Fruit fly (Drosophila melanogaster) whole organism, embryonic: ENCODE measurements around the gene Muc11A.

Experiments
- Bgb ChIP-seq: fragments of 200-800 bp; sonication (Bioruptor generic); IDR thresholded peaks from 2 replicates; pipeline ENCODE4 v1.3.6; 2022; ENCODE audit warnings: missing biosample characterization, missing genetic modification characterization; ENCODE audit not compliant: partially characterized antibody
- CG1024 ChIP-seq: fragments of 200-800 bp; sonication (Bioruptor generic); IDR thresholded peaks from 2 replicates; pipeline ENCODE4 v1.3.6; 2022; ENCODE audit warnings: missing biosample characterization, missing genetic modification characterization
- CG10321 ChIP-seq: fragments of 200-800 bp; sonication (Bioruptor generic); IDR thresholded peaks from 2 replicates; pipeline ENCODE4 v1.3.6; 2022; ENCODE audit warnings: missing biosample characterization, missing genetic modification characterization
- CG10462 ChIP-seq: fragments of 200-800 bp; sonication (Bioruptor generic); optimal IDR thresholded peaks from 2 replicates; lab custom pipeline; 2016; ENCODE audit warnings: missing biosample characterization, missing genetic modification characterization
- CG12219 ChIP-seq: fragments of 200-800 bp; sonication (Bioruptor generic); optimal IDR thresholded peaks from 3 replicates; lab custom pipeline; 2018; ENCODE audit warnings: missing biosample characterization, mild to moderate bottlenecking, missing genetic modification characterization
- CG14014 ChIP-seq: fragments of 200-800 bp; sonication (Bioruptor generic); IDR thresholded peaks from 2 replicates; pipeline ENCODE4 v1.3.6; 2022; ENCODE audit warnings: missing biosample characterization, missing genetic modification characterization
- CG14860 ChIP-seq: fragments of 200-800 bp; sonication (Bioruptor generic); IDR thresholded peaks from 3 replicates; pipeline ENCODE4 v1.3.6; 2022; ENCODE audit warnings: missing biosample characterization, missing genetic modification characterization; ENCODE audit not compliant: partially characterized antibody
- CG15514 ChIP-seq: fragments of 200-800 bp; sonication (Bioruptor generic); optimal IDR thresholded peaks from 3 replicates; lab custom pipeline; 2017; ENCODE audit warnings: missing biosample characterization, missing genetic modification characterization, mild to moderate bottlenecking, moderate library complexity, missing genetic modification reagents
- CG16813 ChIP-seq: fragments of 200-800 bp; sonication (Bioruptor generic); IDR thresholded peaks from 3 replicates; pipeline ENCODE4 v1.3.6; 2022; ENCODE audit warnings: missing biosample characterization, missing genetic modification characterization; ENCODE audit not compliant: partially characterized antibody
- CG17361 ChIP-seq: fragments of 200-800 bp; sonication (Bioruptor generic); IDR thresholded peaks from 3 replicates; pipeline ENCODE4 v1.3.6; 2022; ENCODE audit warnings: missing biosample characterization, missing genetic modification characterization
- CG2116 ChIP-seq: fragments of 200-800 bp; sonication (Bioruptor generic); optimal IDR thresholded peaks from 3 replicates; lab custom pipeline; 2018; ENCODE audit warnings: missing biosample characterization, mild to moderate bottlenecking, missing genetic modification characterization
- CG30020 ChIP-seq: fragments of 200-800 bp; optimal IDR thresholded peaks from 2 replicates; lab custom pipeline; 2019; ENCODE audit warnings: missing biosample characterization, mild to moderate bottlenecking, missing genetic modification characterization, moderate library complexity
- CG31224 ChIP-seq: fragments of 200-800 bp; sonication (Bioruptor generic); IDR thresholded peaks from 2 replicates; pipeline ENCODE4 v1.3.6; 2022; ENCODE audit warnings: missing biosample characterization, missing genetic modification characterization
- CG32772 ChIP-seq: fragments of 200-800 bp; sonication (Bioruptor generic); IDR thresholded peaks from 2 replicates; pipeline ENCODE4 v1.3.6; 2022; ENCODE audit warnings: missing biosample characterization, missing genetic modification characterization
- CG33557 ChIP-seq: fragments of 200-800 bp; sonication (Bioruptor generic); optimal IDR thresholded peaks from 2 replicates; lab custom pipeline; 2019; ENCODE audit warnings: missing biosample characterization, mild to moderate bottlenecking, missing genetic modification characterization, moderate library complexity
- CG4617 ChIP-seq: fragments of 200-800 bp; sonication (Bioruptor generic); optimal IDR thresholded peaks from 3 replicates; lab custom pipeline; 2016; ENCODE audit warnings: missing biosample characterization, missing genetic modification characterization, borderline replicate concordance
- CG4854 ChIP-seq: fragments of 200-800 bp; sonication (Bioruptor generic); optimal IDR thresholded peaks from 2 replicates; lab custom pipeline; 2016; ENCODE audit warnings: missing biosample characterization, missing genetic modification characterization, inconsistent platforms
- CG6689 ChIP-seq: fragments of 200-800 bp; sonication (Bioruptor generic); IDR thresholded peaks from 2 replicates; pipeline ENCODE4 v1.3.6; 2022; ENCODE audit warnings: missing biosample characterization, missing genetic modification characterization
- CG6854 ChIP-seq: fragments of 200-800 bp; sonication (Bioruptor generic); optimal IDR thresholded peaks from 3 replicates; lab custom pipeline; 2017; ENCODE audit warnings: missing biosample characterization, mild to moderate bottlenecking, missing genetic modification characterization
- CG7271 ChIP-seq: fragments of 200-800 bp; sonication (Bioruptor generic); optimal IDR thresholded peaks from 2 replicates; lab custom pipeline; 2018; ENCODE audit warnings: missing biosample characterization, mild to moderate bottlenecking, missing genetic modification characterization, moderate library complexity
- CG8359 ChIP-seq: fragments of 200-800 bp; sonication (Bioruptor generic); optimal IDR thresholded peaks from 2 replicates; lab custom pipeline; 2017; ENCODE audit warnings: missing biosample characterization, mild to moderate bottlenecking, missing genetic modification characterization, borderline replicate concordance
- CG8765 ChIP-seq: fragments of 200-800 bp; sonication (Bioruptor generic); IDR thresholded peaks from 2 replicates; pipeline ENCODE4 v1.3.6; 2022; ENCODE audit warnings: missing biosample characterization, missing genetic modification characterization
- CHES-1-like ChIP-seq: fragments of 200-800 bp; sonication (Bioruptor generic); optimal IDR thresholded peaks from 2 replicates; lab custom pipeline; 2016; ENCODE audit warnings: missing biosample characterization, missing genetic modification characterization
- Camta ChIP-seq: fragments of 200-800 bp; sonication (Bioruptor generic); optimal IDR thresholded peaks from 2 replicates; lab custom pipeline; 2016; ENCODE audit warnings: missing biosample characterization, missing genetic modification characterization
- Chrac-16 ChIP-seq: fragments of 200-800 bp; sonication (Bioruptor generic); optimal IDR thresholded peaks from 3 replicates; lab custom pipeline; 2016; ENCODE audit warnings: missing biosample characterization, missing genetic modification characterization
- Hmx ChIP-seq: fragments of 200-800 bp; sonication (Bioruptor generic); optimal IDR thresholded peaks from 2 replicates; lab custom pipeline; 2016; ENCODE audit warnings: missing biosample characterization, missing genetic modification characterization
- Hr51 ChIP-seq, 2 experiments: fragments of 200-800 bp; sonication (Bioruptor generic); optimal IDR thresholded peaks; 2 replicates in 1 of 2; 3 replicates in 1 of 2; lab custom pipeline; 2016 to 2018; ENCODE audit warnings: missing biosample characterization in 2 of 2, missing genetic modification characterization in 2 of 2, mild to moderate bottlenecking in 1 of 2, moderate library complexity in 1 of 2
- Lim3 ChIP-seq: fragments of 200-800 bp; sonication (Bioruptor generic); IDR thresholded peaks from 2 replicates; pipeline ENCODE4 v1.3.6; 2022; ENCODE audit warnings: missing biosample characterization, missing genetic modification characterization
- Nf-YB ChIP-seq: fragments of 200-800 bp; sonication (Bioruptor generic); optimal IDR thresholded peaks from 3 replicates; lab custom pipeline; 2019; ENCODE audit warnings: missing biosample characterization, mild to moderate bottlenecking, missing genetic modification characterization, moderate library complexity
- Ptx1 ChIP-seq: fragments of 200-800 bp; sonication (Bioruptor generic); IDR thresholded peaks from 2 replicates; pipeline ENCODE4 v1.3.6; 2022; ENCODE audit warnings: missing biosample characterization, missing genetic modification characterization
- Rfx ChIP-seq: fragments of 200-800 bp; sonication (Bioruptor generic); IDR thresholded peaks from 2 replicates; pipeline ENCODE4 v1.3.6; 2022; ENCODE audit warnings: missing biosample characterization, missing genetic modification characterization
- Sox102F ChIP-seq: fragments of 200-800 bp; sonication (Bioruptor generic); optimal IDR thresholded peaks from 2 replicates; lab custom pipeline; 2018; ENCODE audit warnings: missing biosample characterization, mild to moderate bottlenecking, missing genetic modification characterization, moderate library complexity
- Ssrp ChIP-seq: fragments of 200-800 bp; sonication (Bioruptor generic); optimal IDR thresholded peaks from 2 replicates; lab custom pipeline; 2018; ENCODE audit warnings: missing biosample characterization, mild to moderate bottlenecking, missing genetic modification characterization, moderate library complexity
- Tbp ChIP-seq: fragments of >200 bp; optimal IDR thresholded peaks from 2 replicates; lab custom pipeline; 2018; ENCODE audit warnings: missing biosample characterization, missing genetic modification characterization
- amos ChIP-seq: fragments of 200-800 bp; sonication (Bioruptor generic); IDR thresholded peaks from 2 replicates; pipeline ENCODE4 v1.3.6; 2022; ENCODE audit warnings: missing biosample characterization, missing genetic modification characterization; ENCODE audit not compliant: partially characterized antibody
- ara ChIP-seq: fragments of 200-800 bp; sonication (Bioruptor generic); IDR thresholded peaks from 2 replicates; pipeline ENCODE4 v1.3.6; 2022; ENCODE audit warnings: missing biosample characterization, missing genetic modification characterization
- br ChIP-seq: fragments of >200 bp; optimal IDR thresholded peaks from 2 replicates; lab custom pipeline; 2017
- chinmo ChIP-seq: fragments of 200-800 bp; sonication (Bioruptor generic); IDR thresholded peaks from 4 replicates; pipeline ENCODE4 v1.3.6; 2022; ENCODE audit warnings: missing biosample characterization, missing genetic modification characterization; ENCODE audit not compliant: partially characterized antibody
- chm ChIP-seq: fragments of 200-800 bp; sonication (Bioruptor generic); IDR thresholded peaks from 2 replicates; pipeline ENCODE4 v1.3.6; 2022; ENCODE audit warnings: missing biosample characterization, missing genetic modification characterization
- ci ChIP-seq: fragments of 200-800 bp; sonication (Bioruptor generic); IDR thresholded peaks from 3 replicates; pipeline ENCODE4 v1.3.6; 2022; ENCODE audit warnings: missing biosample characterization, missing genetic modification characterization
- kah ChIP-seq: fragments of 200-800 bp; sonication (Bioruptor generic); optimal IDR thresholded peaks from 2 replicates; lab custom pipeline; 2018; ENCODE audit warnings: missing biosample characterization, mild to moderate bottlenecking, missing genetic modification characterization
- lola ChIP-seq, 3 experiments: fragments of >200 bp in 2 of 3; fragments of 200-800 bp in 1 of 3; sonication (Bioruptor generic) in 1 of 3; optimal IDR thresholded peaks; 2 replicates each; lab custom pipeline; 2017 to 2019; ENCODE audit warnings: missing biosample characterization in 3 of 3, missing genetic modification characterization in 3 of 3, mild to moderate bottlenecking in 1 of 3, moderate library complexity in 1 of 3
- phol ChIP-seq: fragments of 200-800 bp; sonication (Bioruptor generic); optimal IDR thresholded peaks from 3 replicates; lab custom pipeline; 2018; ENCODE audit warnings: missing biosample characterization, mild to moderate bottlenecking, missing genetic modification characterization, moderate library complexity
- pita ChIP-seq: fragments of 200-800 bp; sonication (Bioruptor generic); optimal IDR thresholded peaks from 2 replicates; lab custom pipeline; 2017; ENCODE audit warnings: missing biosample characterization, mild to moderate bottlenecking, missing genetic modification characterization
- sima ChIP-seq: fragments of 200-800 bp; sonication (Bioruptor generic); optimal IDR thresholded peaks from 2 replicates; lab custom pipeline; 2016; ENCODE audit warnings: missing biosample characterization, missing genetic modification characterization
- ssp ChIP-seq: fragments of 200-800 bp; sonication (Bioruptor generic); IDR thresholded peaks from 2 replicates; pipeline ENCODE4 v1.3.6; 2022; ENCODE audit warnings: missing biosample characterization, missing genetic modification characterization
- stwl ChIP-seq: fragments of 200-800 bp; sonication (Bioruptor generic); optimal IDR thresholded peaks from 3 replicates; lab custom pipeline; 2018; ENCODE audit warnings: missing biosample characterization, mild to moderate bottlenecking, missing genetic modification characterization, moderate library complexity
- trem ChIP-seq: fragments of 200-800 bp; optimal IDR thresholded peaks from 3 replicates; lab custom pipeline; 2019; ENCODE audit warnings: missing biosample characterization, mild to moderate bottlenecking, missing genetic modification characterization, moderate library complexity
- yki ChIP-seq: fragments of >200 bp; optimal IDR thresholded peaks from 3 replicates; lab custom pipeline; 2018
- zfh2 ChIP-seq: fragments of 200-800 bp; sonication (Bioruptor generic); optimal IDR thresholded peaks from 2 replicates; lab custom pipeline; 2016; ENCODE audit warnings: missing biosample characterization, missing genetic modification characterization

The Muc11A gene

DNA sequence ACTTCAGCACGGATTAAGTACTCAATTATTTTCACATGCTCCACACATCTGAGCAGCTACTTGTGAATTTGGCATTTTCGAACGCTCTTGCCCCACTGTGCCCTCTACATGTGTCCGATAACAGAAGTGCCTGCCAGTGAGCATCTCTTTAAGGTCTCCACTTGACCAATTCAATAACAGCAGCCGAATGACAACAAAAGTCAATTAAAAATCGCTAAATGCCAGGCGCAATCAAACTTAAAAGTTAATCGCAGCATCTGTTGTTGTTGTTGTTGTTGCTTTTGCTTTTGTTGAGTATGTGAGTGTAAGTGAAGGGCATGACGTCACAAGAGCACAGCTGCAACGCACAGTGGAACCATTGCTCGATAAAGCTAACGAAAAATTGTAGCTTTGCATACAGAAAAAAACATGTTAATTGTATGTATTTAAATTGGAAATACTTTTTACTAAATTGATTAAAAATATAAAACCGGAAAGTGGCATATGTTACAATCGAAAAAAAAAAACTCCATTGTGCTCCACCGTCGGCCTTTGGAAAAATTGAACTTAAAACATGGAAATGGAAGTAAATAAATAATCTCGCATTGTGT is 44.7 kb upstream of the Muc11A start (continued):
- TF ChIP-seq Ssrp (tag; lab: Kevin White, UChicago) (peak; percentile 1), br (lab: Kevin White, UChicago) (no peak), sima (GFP tag; lab: Kevin White, UChicago) (no peak), Tbp (GFP tag; lab: Kevin White, UChicago) (no peak), CG16813 (GFP tag; lab: Robert Waterston, UW) (no peak), Hr51 (GFP tag; optimal IDR thresholded peaks at IDR 0.05; lab: Kevin White, UChicago) (no peak), CG14860 (GFP tag; lab: Robert Waterston, UW) (no peak), CG7271 (tag; lab: Kevin White, UChicago) (no peak), Hmx (GFP tag; lab: Kevin White, UChicago) (no peak), Camta (GFP tag; lab: Kevin White, UChicago) (peak; percentile 41), CG4617 (GFP tag; lab: Kevin White, UChicago) (no peak), Lim3 (no peak), ci (GFP tag; lab: Robert Waterston, UW) (peak; percentile 46; the same call in 1 of the 3 replicates), lola (GFP tag; optimal IDR thresholded peaks at IDR 0.05; lab: Kevin White, UChicago) (no peak), amos (GFP tag; lab: Robert Waterston, UW) (no peak), pita (GFP tag; lab: Kevin White, UChicago) (no peak), zfh2 (GFP tag; lab: Kevin White, UChicago) (peak; percentile 7), kah (no peak), yki (lab: Kevin White, UChicago) (no peak), CG32772 (peak; percentile 46), CG12219 (GFP tag; lab: Kevin White, UChicago) (no peak), CG2116 (GFP tag; lab: Kevin White, UChicago) (no peak), CG8359 (GFP tag; lab: Kevin White, UChicago) (peak; percentile 67), CG8765 (no peak), stwl (tag; lab: Kevin White, UChicago) (no peak), CG1024 (GFP tag; lab: Robert Waterston, UW) (0 out of 2 replicates have a peak, but pooled peaks have one; percentile 3), CG15514 (GFP tag; lab: Kevin White, UChicago) (no peak), CG6854 (no peak), CG6689 (GFP tag; lab: Robert Waterston, UW) (peak; percentile 28; the same call in 1 of the 2 replicates), CG17361 (GFP tag; lab: Robert Waterston, UW) (peak; percentile 59; the same call in 2 of the 3 replicates), chm (no peak), CG14014 (GFP tag; lab: Robert Waterston, UW) (0 out of 2 replicates have a peak, but pooled peaks have one; percentile 5), ssp (GFP tag; lab: Robert Waterston, UW) (no peak), CG30020 (tag; lab: Kevin White, UChicago) (no peak), Sox102F (GFP tag; lab: Kevin White, UChicago) (peak; percentile 23), trem (no peak), CG4854 (GFP tag; lab: Kevin White, UChicago) (no peak), phol (tag; lab: Kevin White, UChicago) (peak; percentile 32), Bgb (GFP tag; lab: Robert Waterston, UW) (no peak), Rfx (GFP tag; lab: Robert Waterston, UW) (peak; percentile 23), ara (GFP tag; lab: Robert Waterston, UW) (peak; percentile 20; the same call in 1 of the 2 replicates), CG10462 (no peak), Ptx1 (GFP tag; lab: Robert Waterston, UW) (peak; percentile 41; the same call in 1 of the 2 replicates), Chrac-16 (GFP tag; lab: Kevin White, UChicago) (peak; percentile 57), CG33557 (GFP tag; lab: Kevin White, UChicago) (no peak), CG31224 (GFP tag; lab: Robert Waterston, UW) (no peak), chinmo (GFP tag; lab: Robert Waterston, UW) (no peak), CHES-1-like (GFP tag; lab: Kevin White, UChicago) (peak; percentile 5), CG10321 (no peak), Nf-YB (GFP tag; lab: Kevin White, UChicago) (no peak)
